Fruit fly (Drosophila melanogaster): ENCODE data around the gene sky.

DNA sequence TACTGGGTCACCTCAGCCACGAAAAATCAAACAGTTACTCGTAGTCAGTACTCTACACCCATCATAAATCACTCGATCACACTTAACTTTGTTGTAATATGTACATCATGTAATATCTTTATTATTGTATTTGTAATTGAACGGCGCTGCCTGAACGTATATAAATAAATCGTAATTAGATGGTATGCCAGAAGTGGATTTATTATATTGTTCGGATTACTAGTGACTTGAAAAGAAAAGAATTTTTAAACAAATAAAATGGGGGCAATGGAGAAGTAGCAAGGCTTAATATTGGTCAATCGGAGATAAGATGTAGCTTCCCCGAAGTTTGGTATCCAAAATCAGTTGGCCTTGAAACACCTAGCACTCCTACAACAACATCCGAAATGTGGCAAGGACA is 69.7 kb downstream of the sky start, which contains the start of gene CG14402:
- no peak for TF ChIP-seq EcR (GFP tag; optimal IDR thresholded peaks at IDR 0.05)
- no peak for TF ChIP-seq psq (optimal IDR thresholded peaks at IDR 0.05)
- TF ChIP-seq CG8478 (optimal IDR thresholded peaks at IDR 0.05): no peak

Data from whole organism.